Worm (Caenorhabditis elegans) whole organism, L2 larva: ENCODE results near the gene srd-44.
A peak's percentile ranks its signal among the peaks of the same experiment; 100 is the strongest.

Source experiments
- alr-1 ChIP-seq: fragments of 150-350 bp; optimal IDR thresholded peaks from 2 replicates; lab custom pipeline; 2014; ENCODE audit warnings: missing biosample characterization, missing genetic modification characterization
- aly-2 ChIP-seq: fragments of 150-350 bp; optimal IDR thresholded peaks from 2 replicates; lab custom pipeline; 2014; ENCODE audit warnings: missing biosample characterization, missing genetic modification characterization
- ama-1 ChIP-seq: fragments of 150-350 bp; optimal IDR thresholded peaks from 2 replicates; lab custom pipeline; 2018; ENCODE audit warnings: inconsistent platforms
- egl-27 ChIP-seq: sonication (generic microtip); optimal IDR thresholded peaks from 3 replicates; lab custom pipeline; 2017; ENCODE audit warnings: missing biosample characterization, missing genetic modification reagents, missing genetic modification characterization
- elt-1 ChIP-seq: fragments of 150-350 bp; optimal IDR thresholded peaks from 2 replicates; lab custom pipeline; 2014; ENCODE audit warnings: missing biosample characterization, missing genetic modification characterization
- fos-1 ChIP-seq: fragments of 150-350 bp; optimal IDR thresholded peaks from 2 replicates; lab custom pipeline; 2014; ENCODE audit warnings: missing biosample characterization, missing genetic modification characterization
- lin-13 ChIP-seq: fragments of 150-350 bp; optimal IDR thresholded peaks from 2 replicates; lab custom pipeline; 2014; ENCODE audit warnings: missing biosample characterization, missing genetic modification reagents, missing genetic modification characterization
- lsy-2 ChIP-seq, 2 experiments: fragments of 150-350 bp in 1 of 2; sonication (generic microtip) in 1 of 2; optimal IDR thresholded peaks; 2 replicates each; lab custom pipeline; 2014 to 2017; ENCODE audit warnings: missing biosample characterization in 2 of 2, missing genetic modification characterization in 2 of 2
- nhr-11 ChIP-seq: fragments of 150-350 bp; optimal IDR thresholded peaks from 2 replicates; lab custom pipeline; 2014; ENCODE audit warnings: missing biosample characterization, missing genetic modification characterization
- nhr-12 ChIP-seq: fragments of 150-350 bp; optimal IDR thresholded peaks from 2 replicates; lab custom pipeline; 2014; ENCODE audit warnings: missing biosample characterization, missing genetic modification characterization
- nhr-6 ChIP-seq: fragments of 150-350 bp; optimal IDR thresholded peaks from 2 replicates; lab custom pipeline; 2014; ENCODE audit warnings: missing biosample characterization, missing genetic modification characterization
- nhr-77 ChIP-seq: fragments of 150-350 bp; optimal IDR thresholded peaks from 2 replicates; lab custom pipeline; 2014; ENCODE audit warnings: missing biosample characterization, missing genetic modification characterization
- unc-62 ChIP-seq: fragments of 150-350 bp; optimal IDR thresholded peaks from 2 replicates; lab custom pipeline; 2014; ENCODE audit warnings: missing biosample characterization, missing genetic modification reagents, missing genetic modification characterization
- ztf-11 ChIP-seq: sonication (generic microtip); optimal IDR thresholded peaks from 2 replicates; lab custom pipeline; 2017; ENCODE audit warnings: missing biosample characterization, missing genetic modification characterization

- TF ChIP-seq fos-1 (peak; percentile 11), ztf-11 (no peak), ama-1 (no peak), aly-2 (tag; lab: Kevin White, UChicago) (no peak), nhr-11 (tag; lab: Kevin White, UChicago) (no peak), lsy-2 (tag; optimal IDR thresholded peaks at IDR 0.05; lab: Kevin White, UChicago) (no peak), elt-1 (tag; lab: Kevin White, UChicago) (no peak), nhr-12 (tag; lab: Kevin White, UChicago) (no peak), egl-27 (tag; lab: Kevin White, UChicago) (no peak), nhr-6 (tag; lab: Kevin White, UChicago) (no peak), alr-1 (tag; lab: Kevin White, UChicago) (no peak), lin-13 (no peak), unc-62 (GFP tag; lab: Kevin White, UChicago) (no peak), nhr-77 (no peak)
Observed at ce11 chrX:12352872-12353271, 14.6 kb downstream of the srd-44 start, which contains the start of gene F42F12.4.
